Worm (Caenorhabditis elegans) whole organism, young adult: Measurements from ENCODE around the gene ZC204.6.

Experiments
- C06A6.2 ChIP-seq: fragments of 200-800 bp; sonication (Bioruptor generic); conservative IDR thresholded peaks from 2 replicates; pipeline ENCODE4 v1.3.6; 2022; ENCODE audit warnings: missing genetic modification characterization, missing compliant biosample characterization
- D2030.7 ChIP-seq: fragments of 200-800 bp; sonication (Bioruptor generic); IDR thresholded peaks from 2 replicates; pipeline ENCODE4 v1.3.6; 2022; ENCODE audit warnings: missing genetic modification reagents, missing genetic modification characterization, missing compliant biosample characterization
- F33H1.4 ChIP-seq: fragments of 200-800 bp; sonication (Bioruptor generic); IDR thresholded peaks from 2 replicates; pipeline ENCODE4 v1.3.6; 2022; ENCODE audit warnings: missing genetic modification reagents, missing genetic modification characterization, missing compliant biosample characterization
- K12H6.12 ChIP-seq: fragments of 200-800 bp; sonication (Bioruptor generic); optimal IDR thresholded peaks from 2 replicates; lab custom pipeline; 2018; ENCODE audit warnings: mild to moderate bottlenecking, missing genetic modification characterization, missing compliant biosample characterization
- T07F8.4 ChIP-seq: sonication (generic microtip); optimal IDR thresholded peaks from 2 replicates; lab custom pipeline; 2016; ENCODE audit warnings: mild to moderate bottlenecking, missing genetic modification characterization, moderate library complexity, missing compliant biosample characterization
- Y56A3A.18 ChIP-seq: fragments of 200-800 bp; sonication (Bioruptor generic); IDR thresholded peaks from 2 replicates; pipeline ENCODE4 v1.3.6; 2022; ENCODE audit warnings: missing genetic modification reagents, missing genetic modification characterization, missing compliant biosample characterization
- Y95B8A.8 ChIP-seq: fragments of 200-800 bp; sonication (Bioruptor generic); IDR thresholded peaks from 2 replicates; pipeline ENCODE4 v1.3.6; 2022; ENCODE audit warnings: missing genetic modification reagents, missing genetic modification characterization, missing compliant biosample characterization
- akir-1 ChIP-seq: fragments of 200-800 bp; sonication (Bioruptor generic); optimal IDR thresholded peaks from 2 replicates; lab custom pipeline; 2018; ENCODE audit warnings: mild to moderate bottlenecking, missing genetic modification characterization, moderate library complexity, missing compliant biosample characterization
- aptf-2 ChIP-seq: fragments of 200-800 bp; sonication (Bioruptor generic); conservative IDR thresholded peaks from 2 replicates; pipeline ENCODE4 v1.3.6; 2022; ENCODE audit warnings: missing genetic modification reagents, missing genetic modification characterization, missing compliant biosample characterization
- attf-5 ChIP-seq: fragments of 200-800 bp; sonication (Bioruptor generic); optimal IDR thresholded peaks from 2 replicates; lab custom pipeline; 2018; ENCODE audit warnings: mild to moderate bottlenecking, missing genetic modification characterization, missing compliant biosample characterization
- ceh-79 ChIP-seq: sonication (generic microtip); optimal IDR thresholded peaks from 2 replicates; lab custom pipeline; 2017; ENCODE audit warnings: mild to moderate bottlenecking, missing genetic modification characterization, missing compliant biosample characterization
- dox-1 ChIP-seq: fragments of 200-800 bp; sonication (Bioruptor generic); IDR thresholded peaks from 2 replicates; pipeline ENCODE4 v1.3.6; 2022; ENCODE audit warnings: missing genetic modification reagents, missing genetic modification characterization, missing compliant biosample characterization
- dpl-1 ChIP-seq: fragments of 150-350 bp; optimal IDR thresholded peaks from 2 replicates; lab custom pipeline; 2014; ENCODE audit warnings: missing biosample characterization, missing genetic modification reagents, missing genetic modification characterization
- him-1 ChIP-seq: sonication (generic microtip); optimal IDR thresholded peaks from 2 replicates; lab custom pipeline; 2016; ENCODE audit warnings: missing genotype, missing genetic modification reagents, missing genetic modification characterization, missing compliant biosample characterization
- hmg-1.2 ChIP-seq: fragments of 200-800 bp; sonication (Bioruptor generic); IDR thresholded peaks from 2 replicates; pipeline ENCODE4 v1.3.6; 2022; ENCODE audit warnings: missing genetic modification reagents, missing genetic modification characterization, missing compliant biosample characterization
- hmg-20 ChIP-seq: fragments of 200-800 bp; sonication (Bioruptor generic); IDR thresholded peaks from 2 replicates; pipeline ENCODE4 v1.3.6; 2022; ENCODE audit warnings: missing genetic modification reagents, missing genetic modification characterization, missing compliant biosample characterization
- hrde-1 ChIP-seq: sonication (generic microtip); optimal IDR thresholded peaks from 2 replicates; lab custom pipeline; 2016; ENCODE audit warnings: missing genetic modification characterization, mild to moderate bottlenecking, missing compliant biosample characterization, moderate library complexity, missing genotype, missing genetic modification reagents, borderline replicate concordance
- hsf-1 ChIP-seq: fragments of 200-800 bp; sonication (Bioruptor generic); IDR thresholded peaks from 2 replicates; pipeline ENCODE4 v1.3.6; 2022; ENCODE audit warnings: missing genetic modification reagents, missing genetic modification characterization, missing compliant biosample characterization
- let-526 ChIP-seq: fragments of 200-800 bp; sonication (Bioruptor generic); IDR thresholded peaks from 2 replicates; pipeline ENCODE4 v1.3.6; 2022; ENCODE audit warnings: missing genetic modification reagents, missing genetic modification characterization, missing compliant biosample characterization
- lin-54 ChIP-seq: fragments of 200-800 bp; sonication (Bioruptor generic); optimal IDR thresholded peaks from 2 replicates; lab custom pipeline; 2018; ENCODE audit warnings: mild to moderate bottlenecking, missing genetic modification characterization, missing compliant biosample characterization
- lsl-1 ChIP-seq: fragments of 200-800 bp; sonication (Bioruptor generic); optimal IDR thresholded peaks from 2 replicates; lab custom pipeline; 2018; ENCODE audit warnings: mild to moderate bottlenecking, missing genetic modification characterization, moderate library complexity, missing compliant biosample characterization
- mcd-1 ChIP-seq: fragments of 200-800 bp; sonication (Bioruptor generic); IDR thresholded peaks from 2 replicates; pipeline ENCODE4 v1.3.6; 2022; ENCODE audit warnings: missing genetic modification reagents, missing genetic modification characterization, missing compliant biosample characterization
- nfya-1 ChIP-seq: sonication (generic microtip); optimal IDR thresholded peaks from 2 replicates; lab custom pipeline; 2017; ENCODE audit warnings: antibody characterized with exemption, missing compliant biosample characterization, missing genetic modification characterization, borderline replicate concordance; ENCODE audit not compliant: insufficient read depth
- nfya-2 ChIP-seq: fragments of 200-800 bp; sonication (Bioruptor generic); IDR thresholded peaks from 2 replicates; pipeline ENCODE4 v1.3.6; 2022; ENCODE audit warnings: missing genetic modification reagents, missing genetic modification characterization, missing compliant biosample characterization
- nhr-27 ChIP-seq: fragments of 200-800 bp; sonication (Bioruptor generic); optimal IDR thresholded peaks from 2 replicates; lab custom pipeline; 2018; ENCODE audit warnings: mild to moderate bottlenecking, missing genetic modification characterization, moderate library complexity, missing compliant biosample characterization
- rcor-1 ChIP-seq: fragments of 200-800 bp; sonication (Bioruptor generic); IDR thresholded peaks from 2 replicates; pipeline ENCODE4 v1.3.6; 2022; ENCODE audit warnings: missing genetic modification reagents, missing genetic modification characterization, missing compliant biosample characterization
- rec-8 ChIP-seq, 2 experiments: sonication (generic microtip); optimal IDR thresholded peaks; 2 replicates each; lab custom pipeline; 2016; ENCODE audit warnings: mild to moderate bottlenecking in 2 of 2, missing genetic modification characterization in 2 of 2, missing genetic modification reagents in 2 of 2, missing genotype in 2 of 2, missing biosample characterization in 1 of 2, missing compliant biosample characterization in 1 of 2, moderate library complexity in 1 of 2
- repo-1 ChIP-seq: sonication (generic microtip); optimal IDR thresholded peaks from 2 replicates; lab custom pipeline; 2017; ENCODE audit warnings: mild to moderate bottlenecking, missing genetic modification characterization, missing compliant biosample characterization
- snpc-1.1 ChIP-seq: sonication (generic microtip); optimal IDR thresholded peaks from 2 replicates; lab custom pipeline; 2017; ENCODE audit warnings: missing genetic modification characterization, mild to moderate bottlenecking, missing compliant biosample characterization, antibody characterized with exemption, moderate library complexity, missing genotype, missing genetic modification reagents; ENCODE audit not compliant: insufficient read depth
- snpc-1.3 ChIP-seq: sonication (generic microtip); optimal IDR thresholded peaks from 2 replicates; lab custom pipeline; 2017; ENCODE audit warnings: missing genetic modification characterization, mild to moderate bottlenecking, missing compliant biosample characterization, antibody characterized with exemption, moderate library complexity, missing genotype, missing genetic modification reagents; ENCODE audit not compliant: insufficient read depth
- tbx-9 ChIP-seq: sonication (generic microtip); optimal IDR thresholded peaks from 2 replicates; lab custom pipeline; 2016; ENCODE audit warnings: borderline replicate concordance, missing genetic modification characterization, inconsistent platforms, missing compliant biosample characterization
- ztf-22 ChIP-seq: fragments of 200-800 bp; sonication (Bioruptor generic); optimal IDR thresholded peaks from 2 replicates; lab custom pipeline; 2018; ENCODE audit warnings: mild to moderate bottlenecking, missing genetic modification characterization, moderate library complexity, missing compliant biosample characterization
- ztf-25 ChIP-seq: fragments of 200-800 bp; sonication (Bioruptor generic); IDR thresholded peaks from 2 replicates; pipeline ENCODE4 v1.3.6; 2022; ENCODE audit warnings: missing genetic modification reagents, missing genetic modification characterization, missing compliant biosample characterization
- ztf-3 ChIP-seq: fragments of 200-800 bp; sonication (Bioruptor generic); optimal IDR thresholded peaks from 2 replicates; lab custom pipeline; 2018; ENCODE audit warnings: mild to moderate bottlenecking, missing genetic modification characterization, missing compliant biosample characterization

The ZC204.6 gene

DNA sequence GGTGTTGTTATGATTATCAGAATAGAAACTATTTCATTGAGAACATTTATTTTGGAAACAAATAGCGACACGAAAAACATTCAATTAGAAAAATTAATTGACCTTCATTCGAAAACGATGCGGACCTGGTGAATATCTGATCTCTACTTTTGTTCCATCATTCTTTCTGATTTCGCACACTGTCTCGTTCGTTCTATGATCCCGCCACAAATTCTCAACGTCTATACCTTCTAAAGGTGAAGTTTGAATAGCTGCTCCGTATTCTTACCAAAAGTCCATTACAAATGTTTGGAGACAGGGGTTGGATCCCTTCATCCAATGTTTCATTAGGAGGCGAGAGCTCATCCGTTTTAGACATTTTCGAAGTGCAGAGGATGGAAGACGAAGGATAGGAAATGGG is 7.2 kb upstream of the ZC204.6 start, which contains the start of gene fbxb-16:
fbxb-16 (minus strand) TSS at position 101 of the 400 bp plus-strand sequence.
- TF ChIP-seq snpc-1.3 (tag; lab: Kevin White, UChicago) (no peak), Y95B8A.8 (no peak), attf-5 (GFP tag; lab: Kevin White, UChicago) (no peak), nfya-2 (GFP tag; lab: Robert Waterston, UW) (no peak), hrde-1 (tag; lab: Kevin White, UChicago) (no peak), nfya-1 (tag; lab: Kevin White, UChicago) (no peak), aptf-2 (GFP tag; lab: Robert Waterston, UW) (no peak), F33H1.4 (GFP tag; lab: Robert Waterston, UW) (no peak), him-1 (tag; lab: Kevin White, UChicago) (no peak), dpl-1 (GFP tag; lab: Kevin White, UChicago) (no peak), hmg-1.2 (GFP tag; lab: Robert Waterston, UW) (no peak), T07F8.4 (no peak), K12H6.12 (tag; lab: Kevin White, UChicago) (no peak), tbx-9 (no peak), ztf-25 (GFP tag; lab: Robert Waterston, UW) (no peak), mcd-1 (GFP tag; lab: Robert Waterston, UW) (no peak), Y56A3A.18 (GFP tag; lab: Robert Waterston, UW) (no peak), hmg-20 (GFP tag; lab: Robert Waterston, UW) (no peak), C06A6.2 (GFP tag; lab: Robert Waterston, UW) (no peak), let-526 (no peak)
- TF ChIP-seq, all 124 proteins: peak for 0

DNA sequence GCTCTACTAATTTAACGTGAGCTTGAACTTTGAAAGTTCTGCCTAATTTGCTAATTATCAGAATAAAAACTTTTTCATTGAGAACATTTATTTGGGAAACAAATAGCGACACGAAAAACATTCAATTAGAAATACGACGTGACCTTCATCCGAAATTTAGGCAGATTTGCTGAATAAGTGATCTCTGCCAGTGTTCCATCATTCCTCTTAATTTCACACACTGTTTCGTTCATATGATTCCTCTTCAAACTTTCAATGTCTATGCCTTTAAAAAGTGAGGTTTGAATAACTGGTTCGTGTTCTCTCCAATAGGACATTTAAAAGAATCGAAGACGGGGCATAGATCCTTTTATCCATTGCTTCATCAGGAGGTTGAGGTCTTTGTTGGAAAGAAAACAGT is 5.9 kb upstream of the ZC204.6 start, which contains the start of gene fbxb-20:
fbxb-20 (minus strand) TSS at position 101 of the 400 bp plus-strand sequence.
- TF ChIP-seq nhr-27 (tag; lab: Kevin White, UChicago): no peak
- TF ChIP-seq, all 124 proteins: peak for 0

DNA sequence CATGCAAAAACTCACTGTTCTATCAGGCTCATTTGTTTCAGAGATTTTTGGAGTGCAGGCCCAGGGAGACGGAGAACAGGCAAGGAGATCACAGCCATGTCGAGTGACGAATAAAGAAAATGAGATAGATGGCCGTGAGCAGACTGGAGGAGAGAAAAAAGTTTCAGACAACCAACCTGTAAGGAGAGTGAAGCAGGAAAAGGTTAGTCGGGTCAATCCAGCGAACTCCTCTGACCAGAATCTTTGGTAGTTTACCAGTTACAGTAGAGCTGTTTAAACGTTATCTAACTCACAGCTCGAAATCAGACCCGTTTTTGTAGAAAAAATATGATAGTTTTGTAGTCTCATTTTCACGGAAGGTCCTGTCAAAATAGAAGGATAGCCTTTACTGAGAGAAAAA is 4.1 kb upstream of the ZC204.6 start, which contains the start of gene fbxb-21:
fbxb-21 (minus strand) TSS at position 101 of the 400 bp plus-strand sequence.
- TF ChIP-seq snpc-1.1 (tag; lab: Kevin White, UChicago) (no peak), lin-54 (GFP tag; lab: Kevin White, UChicago) (no peak), hsf-1 (GFP tag; lab: Robert Waterston, UW) (no peak), repo-1 (tag; lab: Kevin White, UChicago) (no peak), rcor-1 (GFP tag; lab: Robert Waterston, UW) (no peak), rec-8 (tag; optimal IDR thresholded peaks at IDR 0.05; lab: Kevin White, UChicago) (no peak), akir-1 (no peak), D2030.7 (GFP tag; lab: Robert Waterston, UW) (no peak), dox-1 (GFP tag; lab: Robert Waterston, UW) (no peak), ztf-3 (GFP tag; lab: Kevin White, UChicago) (no peak), ztf-22 (GFP tag; lab: Kevin White, UChicago) (no peak), lsl-1 (GFP tag; lab: Kevin White, UChicago) (no peak), ceh-79 (tag; lab: Kevin White, UChicago) (no peak)
